Fruit fly (Drosophila melanogaster) whole organism, adult: Measurements from ENCODE around the gene msps.

ENCODE experiments used
- CG12768 ChIP-seq: fragments of 200-800 bp; sonication (Bioruptor generic); optimal IDR thresholded peaks from 2 replicates; lab custom pipeline; 2017; ENCODE audit warnings: missing biosample characterization, missing genetic modification characterization, mild to moderate bottlenecking, moderate library complexity, missing genetic modification reagents
- CG14711 ChIP-seq: fragments of 200-800 bp; sonication (Bioruptor generic); optimal IDR thresholded peaks from 2 replicates; lab custom pipeline; 2018; ENCODE audit warnings: missing biosample characterization, mild to moderate bottlenecking, missing genetic modification characterization, moderate library complexity
- CG1620 ChIP-seq: fragments of 200-800 bp; sonication (Bioruptor generic); optimal IDR thresholded peaks from 2 replicates; lab custom pipeline; 2016; ENCODE audit warnings: missing biosample characterization, missing genetic modification characterization
- CG33017 ChIP-seq: fragments of 200-800 bp; sonication (Bioruptor generic); optimal IDR thresholded peaks from 2 replicates; lab custom pipeline; 2018; ENCODE audit warnings: missing biosample characterization, mild to moderate bottlenecking, missing genetic modification characterization, moderate library complexity
- Clk ChIP-seq: fragments of 200-800 bp; sonication (Bioruptor generic); optimal IDR thresholded peaks from 2 replicates; lab custom pipeline; 2017; ENCODE audit warnings: missing biosample characterization, missing genetic modification characterization
- Crg-1 ChIP-seq: fragments of 200-800 bp; sonication (Bioruptor generic); optimal IDR thresholded peaks from 2 replicates; lab custom pipeline; 2016; ENCODE audit warnings: missing biosample characterization, missing genetic modification characterization
- Mnt ChIP-seq: fragments of 200-800 bp; sonication (Bioruptor generic); optimal IDR thresholded peaks from 2 replicates; lab custom pipeline; 2016; ENCODE audit warnings: missing biosample characterization, mild to moderate bottlenecking, missing genetic modification characterization
- bab1 ChIP-seq: fragments of 200-800 bp; sonication (Bioruptor generic); optimal IDR thresholded peaks from 3 replicates; lab custom pipeline; 2019; ENCODE audit warnings: missing biosample characterization, mild to moderate bottlenecking, missing genetic modification characterization, moderate library complexity
- cic ChIP-seq: fragments of 200-800 bp; sonication (Bioruptor generic); optimal IDR thresholded peaks from 2 replicates; lab custom pipeline; 2017; ENCODE audit warnings: missing biosample characterization, mild to moderate bottlenecking, missing genetic modification characterization, moderate library complexity
- cnc ChIP-seq, 2 experiments: fragments of >200 bp; optimal IDR thresholded peaks; 2 replicates each; lab custom pipeline; 2017
- kay ChIP-seq: fragments of 200-800 bp; sonication (Bioruptor generic); peaks from one replicate; lab custom pipeline; 2016; ENCODE audit warnings: missing biosample characterization, missing genetic modification characterization, borderline replicate concordance
- ovo ChIP-seq: fragments of 200-800 bp; sonication (Bioruptor generic); optimal IDR thresholded peaks from 2 replicates; lab custom pipeline; 2016; ENCODE audit warnings: missing biosample characterization, missing genetic modification characterization
- pad ChIP-seq: fragments of 200-800 bp; sonication (Bioruptor generic); optimal IDR thresholded peaks from 3 replicates; lab custom pipeline; 2017; ENCODE audit warnings: missing biosample characterization, missing genetic modification characterization, mild to moderate bottlenecking, moderate library complexity, missing genetic modification reagents
- toe ChIP-seq: fragments of 200-800 bp; sonication (Bioruptor generic); optimal IDR thresholded peaks from 2 replicates; lab custom pipeline; 2016; ENCODE audit warnings: missing biosample characterization, missing genetic modification characterization

DNA sequence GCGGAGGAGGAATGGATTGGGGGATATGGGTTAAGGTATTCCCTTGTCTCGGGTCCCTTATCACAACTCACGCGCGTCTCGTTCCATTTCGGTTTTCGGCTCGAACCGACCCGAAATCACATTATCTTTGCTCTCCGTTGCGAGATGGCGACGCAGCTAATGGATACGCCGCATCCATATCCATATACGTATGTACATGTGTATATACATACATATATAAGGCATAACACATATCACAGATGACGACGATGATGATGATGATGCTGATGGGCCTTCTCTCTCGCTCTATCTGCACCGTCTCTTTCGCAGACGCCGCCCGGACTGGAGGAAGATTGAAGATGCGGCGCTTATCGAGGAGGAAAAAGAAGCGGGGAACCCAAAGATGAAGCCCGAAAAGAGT lies 28.6 kb upstream of the msps start:
- no peak for TF ChIP-seq Mnt (GFP tag; lab: Kevin White, UChicago)
- TF ChIP-seq toe (GFP tag; lab: Kevin White, UChicago) = no peak
- TF ChIP-seq CG12768 = no peak
- no peak for TF ChIP-seq Crg-1 (GFP tag; lab: Kevin White, UChicago)
- no peak for TF ChIP-seq pad
- TF ChIP-seq Clk (GFP tag; lab: Kevin White, UChicago) = no peak
- TF ChIP-seq cnc (optimal IDR thresholded peaks at IDR 0.05; lab: Kevin White, UChicago) = no peak
- TF ChIP-seq cic (GFP tag; lab: Kevin White, UChicago) = no peak
- no peak for TF ChIP-seq CG33017 (tag; lab: Kevin White, UChicago)
- TF ChIP-seq ovo (GFP tag; lab: Kevin White, UChicago) = no peak
- TF ChIP-seq kay (GFP tag; lab: Kevin White, UChicago) = no peak
- TF ChIP-seq CG1620 = no peak
- no peak for TF ChIP-seq CG14711 (tag; lab: Kevin White, UChicago)
- TF ChIP-seq bab1 (GFP tag; lab: Kevin White, UChicago) = no peak
